Fruit fly (Drosophila melanogaster) whole organism, embryonic: ENCODE measurements around the gene Arfip.

Experiments used
- CG10431 ChIP-seq: fragments of 200-800 bp; sonication (Bioruptor generic); optimal IDR thresholded peaks from 3 replicates; lab custom pipeline; 2018; ENCODE audit warnings: missing biosample characterization, mild to moderate bottlenecking, missing genetic modification characterization
- CG10462 ChIP-seq: fragments of 200-800 bp; sonication (Bioruptor generic); optimal IDR thresholded peaks from 2 replicates; lab custom pipeline; 2016; ENCODE audit warnings: missing biosample characterization, missing genetic modification characterization
- CG10979 ChIP-seq: fragments of 200-800 bp; sonication (Bioruptor generic); optimal IDR thresholded peaks from 2 replicates; lab custom pipeline; 2018; ENCODE audit warnings: missing biosample characterization, mild to moderate bottlenecking, missing genetic modification characterization, moderate library complexity
- CG12219 ChIP-seq: fragments of 200-800 bp; sonication (Bioruptor generic); optimal IDR thresholded peaks from 3 replicates; lab custom pipeline; 2018; ENCODE audit warnings: missing biosample characterization, mild to moderate bottlenecking, missing genetic modification characterization
- CG12942 ChIP-seq: fragments of 200-800 bp; sonication (Bioruptor generic); optimal IDR thresholded peaks from 3 replicates; lab custom pipeline; 2016; ENCODE audit warnings: missing biosample characterization, missing genetic modification characterization
- CG1529 ChIP-seq: fragments of 200-800 bp; sonication (Bioruptor generic); optimal IDR thresholded peaks from 3 replicates; lab custom pipeline; 2018; ENCODE audit warnings: missing biosample characterization, missing genetic modification characterization
- CG15601 ChIP-seq: fragments of 200-800 bp; sonication (Bioruptor generic); optimal IDR thresholded peaks from 3 replicates; lab custom pipeline; 2019; ENCODE audit warnings: missing biosample characterization, mild to moderate bottlenecking, missing genetic modification characterization, moderate library complexity
- CG16863 ChIP-seq: fragments of 200-800 bp; sonication (Bioruptor generic); optimal IDR thresholded peaks from 3 replicates; lab custom pipeline; 2016; ENCODE audit warnings: missing biosample characterization, missing genetic modification characterization
- CG17361 ChIP-seq: fragments of 200-800 bp; sonication (Bioruptor generic); IDR thresholded peaks from 3 replicates; pipeline ENCODE4 v1.3.6; 2022; ENCODE audit warnings: missing biosample characterization, missing genetic modification characterization
- CG17802 ChIP-seq: fragments of 200-800 bp; sonication (Bioruptor generic); optimal IDR thresholded peaks from 2 replicates; lab custom pipeline; 2018; ENCODE audit warnings: missing biosample characterization, mild to moderate bottlenecking, missing genetic modification characterization, moderate library complexity
- CG1792 ChIP-seq: fragments of 200-800 bp; sonication (Bioruptor generic); optimal IDR thresholded peaks from 2 replicates; lab custom pipeline; 2016; ENCODE audit warnings: missing biosample characterization, missing genetic modification characterization
- CG18599 ChIP-seq: fragments of 200-800 bp; sonication (Bioruptor generic); optimal IDR thresholded peaks from 3 replicates; lab custom pipeline; 2017; ENCODE audit warnings: missing biosample characterization, missing genetic modification characterization, mild to moderate bottlenecking, moderate library complexity, missing genetic modification reagents
- CG18619 ChIP-seq: fragments of 200-800 bp; sonication (Bioruptor generic); optimal IDR thresholded peaks from 3 replicates; lab custom pipeline; 2017; ENCODE audit warnings: missing biosample characterization, mild to moderate bottlenecking, missing genetic modification characterization
- CG18764 ChIP-seq: fragments of 200-800 bp; sonication (Bioruptor generic); optimal IDR thresholded peaks from 3 replicates; lab custom pipeline; 2016; ENCODE audit warnings: missing biosample characterization, missing genetic modification characterization
- CG31365 ChIP-seq: fragments of 200-800 bp; sonication (Bioruptor generic); optimal IDR thresholded peaks from 2 replicates; lab custom pipeline; 2018; ENCODE audit warnings: missing biosample characterization, mild to moderate bottlenecking, missing genetic modification characterization
- CG34224 ChIP-seq: fragments of 200-800 bp; sonication (Bioruptor generic); IDR thresholded peaks from 3 replicates; pipeline ENCODE4 v1.3.6; 2022; ENCODE audit warnings: missing biosample characterization, missing genetic modification characterization; ENCODE audit not compliant: partially characterized antibody
- CG3847 ChIP-seq: fragments of 200-800 bp; sonication (Bioruptor generic); IDR thresholded peaks from 2 replicates; pipeline ENCODE4 v1.3.6; 2022; ENCODE audit warnings: missing biosample characterization, missing genetic modification characterization
- CG6254 ChIP-seq: fragments of 200-800 bp; sonication (Bioruptor generic); optimal IDR thresholded peaks from 3 replicates; lab custom pipeline; 2017; ENCODE audit warnings: mild to moderate bottlenecking, missing biosample characterization, missing genetic modification reagents, missing genetic modification characterization
- CG6765 ChIP-seq: fragments of 200-800 bp; sonication (Bioruptor generic); optimal IDR thresholded peaks from 3 replicates; lab custom pipeline; 2017; ENCODE audit warnings: missing biosample characterization, mild to moderate bottlenecking, missing genetic modification characterization
- CG7357 ChIP-seq: fragments of 200-800 bp; sonication (Bioruptor generic); IDR thresholded peaks from 3 replicates; pipeline ENCODE4 v1.3.6; 2022; ENCODE audit warnings: missing biosample characterization, missing genetic modification characterization
- CG7556 ChIP-seq: fragments of 200-800 bp; sonication (Bioruptor generic); optimal IDR thresholded peaks from 2 replicates; lab custom pipeline; 2017; ENCODE audit warnings: missing biosample characterization, mild to moderate bottlenecking, missing genetic modification characterization
- H15 ChIP-seq: fragments of 200-800 bp; sonication (Bioruptor generic); IDR thresholded peaks from 3 replicates; pipeline ENCODE4 v1.3.6; 2022; ENCODE audit warnings: missing biosample characterization, missing genetic modification characterization
- Hr51 ChIP-seq, 2 experiments: fragments of 200-800 bp; sonication (Bioruptor generic); optimal IDR thresholded peaks; 2 replicates in 1 of 2; 3 replicates in 1 of 2; lab custom pipeline; 2016 to 2018; ENCODE audit warnings: missing biosample characterization in 2 of 2, missing genetic modification characterization in 2 of 2, mild to moderate bottlenecking in 1 of 2, moderate library complexity in 1 of 2
- Rfx ChIP-seq: fragments of 200-800 bp; sonication (Bioruptor generic); IDR thresholded peaks from 2 replicates; pipeline ENCODE4 v1.3.6; 2022; ENCODE audit warnings: missing biosample characterization, missing genetic modification characterization
- Sry-β ChIP-seq: fragments of 200-800 bp; sonication (Bioruptor generic); optimal IDR thresholded peaks from 2 replicates; lab custom pipeline; 2018; ENCODE audit warnings: missing biosample characterization, mild to moderate bottlenecking, missing genetic modification characterization, moderate library complexity
- bcd ChIP-seq: fragments of 200-800 bp; sonication (Bioruptor generic); optimal IDR thresholded peaks from 2 replicates; lab custom pipeline; 2017; ENCODE audit warnings: missing biosample characterization, mild to moderate bottlenecking, missing genetic modification characterization
- bigmax ChIP-seq: fragments of 200-800 bp; sonication (Bioruptor generic); optimal IDR thresholded peaks from 2 replicates; lab custom pipeline; 2018; ENCODE audit warnings: missing biosample characterization, mild to moderate bottlenecking, missing genetic modification characterization
- cato ChIP-seq: fragments of 200-800 bp; sonication (Bioruptor generic); optimal IDR thresholded peaks from 2 replicates; lab custom pipeline; 2016; ENCODE audit warnings: missing biosample characterization, missing genetic modification characterization, borderline replicate concordance
- ci ChIP-seq: fragments of 200-800 bp; sonication (Bioruptor generic); IDR thresholded peaks from 3 replicates; pipeline ENCODE4 v1.3.6; 2022; ENCODE audit warnings: missing biosample characterization, missing genetic modification characterization
- crol ChIP-seq: fragments of 200-800 bp; sonication (Bioruptor generic); IDR thresholded peaks from 2 replicates; pipeline ENCODE4 v1.3.6; 2022; ENCODE audit warnings: missing biosample characterization, missing genetic modification characterization
- dimm ChIP-seq: fragments of 200-800 bp; sonication (Bioruptor generic); IDR thresholded peaks from 2 replicates; pipeline ENCODE4 v1.3.6; 2022; ENCODE audit warnings: missing biosample characterization, missing genetic modification characterization
- fd3F ChIP-seq: fragments of 200-800 bp; sonication (Bioruptor generic); optimal IDR thresholded peaks from 2 replicates; lab custom pipeline; 2018; ENCODE audit warnings: missing biosample characterization, mild to moderate bottlenecking, missing genetic modification characterization, moderate library complexity
- gcm2 ChIP-seq: fragments of 200-800 bp; sonication (Bioruptor generic); optimal IDR thresholded peaks from 2 replicates; lab custom pipeline; 2016; ENCODE audit warnings: missing biosample characterization, missing genetic modification characterization
- grn ChIP-seq: fragments of 200-800 bp; sonication (Bioruptor generic); optimal IDR thresholded peaks from 3 replicates; lab custom pipeline; 2017; ENCODE audit warnings: missing biosample characterization, missing genetic modification characterization
- h ChIP-seq: fragments of >200 bp; optimal IDR thresholded peaks from 2 replicates; lab custom pipeline; 2017
- ken ChIP-seq: fragments of 200-800 bp; sonication (Bioruptor generic); IDR thresholded peaks from 3 replicates; pipeline ENCODE4 v1.3.6; 2022; ENCODE audit warnings: missing biosample characterization, missing genetic modification characterization
- knrl ChIP-seq: fragments of 200-800 bp; sonication (Bioruptor generic); IDR thresholded peaks from 3 replicates; pipeline ENCODE4 v1.3.6; 2022; ENCODE audit warnings: missing biosample characterization, missing genetic modification characterization; ENCODE audit not compliant: partially characterized antibody
- mld ChIP-seq: fragments of 200-800 bp; sonication (Bioruptor generic); IDR thresholded peaks from 3 replicates; pipeline ENCODE4 v1.3.6; 2022; ENCODE audit warnings: missing biosample characterization, missing genetic modification characterization; ENCODE audit not compliant: partially characterized antibody
- oc ChIP-seq: fragments of 200-800 bp; sonication (Bioruptor generic); optimal IDR thresholded peaks from 2 replicates; lab custom pipeline; 2018; ENCODE audit warnings: missing biosample characterization, mild to moderate bottlenecking, missing genetic modification characterization, moderate library complexity
- otp ChIP-seq: fragments of 200-800 bp; sonication (Bioruptor generic); IDR thresholded peaks from 3 replicates; pipeline ENCODE4, ENCODE4 v1.3.6; 2022; ENCODE audit warnings: missing biosample characterization, missing genetic modification characterization
- p53 ChIP-seq: fragments of 200-800 bp; sonication (Bioruptor generic); optimal IDR thresholded peaks from 2 replicates; lab custom pipeline; 2016; ENCODE audit warnings: missing biosample characterization, missing genetic modification characterization
- prd ChIP-seq, 3 experiments: fragments of >200 bp in 2 of 3; fragments of 200-800 bp in 1 of 3; sonication (Bioruptor generic) in 1 of 3; optimal IDR thresholded peaks in 2 of 3; IDR thresholded peaks in 1 of 3; 2 replicates in 2 of 3; 3 replicates in 1 of 3; pipeline versions ENCODE4 v1.3.6 to Lab custom; 2017 to 2022; ENCODE audit warnings: missing biosample characterization in 1 of 3, missing genetic modification characterization in 1 of 3
- psq ChIP-seq: fragments of 200-800 bp; sonication (Bioruptor generic); optimal IDR thresholded peaks from 2 replicates; lab custom pipeline; 2017; ENCODE audit warnings: missing biosample characterization, missing genetic modification characterization
- ranshi ChIP-seq: fragments of 200-800 bp; sonication (Bioruptor generic); IDR thresholded peaks from 2 replicates; pipeline ENCODE4 v1.3.6; 2022; ENCODE audit warnings: missing biosample characterization, missing genetic modification characterization
- tgo ChIP-seq: fragments of 200-800 bp; sonication (Bioruptor generic); IDR thresholded peaks from 3 replicates; pipeline ENCODE4 v1.3.6; 2022; ENCODE audit warnings: missing biosample characterization, missing genetic modification characterization
- toy ChIP-seq: fragments of 200-800 bp; sonication (Bioruptor generic); IDR thresholded peaks from 2 replicates; pipeline ENCODE4 v1.3.6; 2022; ENCODE audit warnings: missing biosample characterization, missing genetic modification characterization
- unc-4 ChIP-seq: fragments of 200-800 bp; sonication (Bioruptor generic); IDR thresholded peaks from 2 replicates; pipeline ENCODE4 v1.3.6; 2022; ENCODE audit warnings: missing biosample characterization, missing genetic modification characterization; ENCODE audit not compliant: partially characterized antibody
- vfl ChIP-seq: fragments of 200-800 bp; sonication (Bioruptor generic); optimal IDR thresholded peaks from 2 replicates; lab custom pipeline; 2016; ENCODE audit warnings: missing biosample characterization, missing genetic modification characterization
- wor ChIP-seq: fragments of 200-800 bp; sonication (Bioruptor generic); IDR thresholded peaks from 2 replicates; pipeline ENCODE4 v1.3.6; 2022; ENCODE audit warnings: missing biosample characterization, missing genetic modification characterization
- zfh1 ChIP-seq: fragments of 200-800 bp; sonication (Bioruptor generic); IDR thresholded peaks from 3 replicates; pipeline ENCODE4 v1.3.6; 2022; ENCODE audit warnings: missing biosample characterization, missing genetic modification characterization

The Arfip gene

DNA sequence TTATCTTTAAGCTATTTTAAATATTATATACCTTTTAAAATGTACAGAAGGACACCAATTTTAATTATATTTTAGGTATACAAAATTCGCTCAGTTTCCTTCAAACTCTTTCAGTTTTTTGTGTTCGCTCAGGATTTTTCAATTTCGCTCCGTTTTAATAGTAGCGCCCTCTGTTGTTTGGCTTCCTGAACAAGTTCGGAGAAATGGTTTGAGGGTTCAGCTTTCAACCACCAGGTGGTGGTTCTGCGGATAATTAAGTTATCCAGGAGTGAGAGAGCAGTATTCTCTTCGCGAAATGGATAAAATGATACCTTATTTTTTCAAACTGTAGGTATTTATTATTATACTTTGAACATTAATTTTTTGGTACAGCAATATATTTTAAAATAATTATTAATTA, 34.2 kb upstream of the Arfip start (continued):
- TF ChIP-seq ci (no peak; the same call in 1 of the 3 replicates), bigmax (GFP tag; lab: Kevin White, UChicago) (no peak), tgo (peak; percentile 29; the same call in 1 of the 3 replicates), cato (peak; percentile 40), oc (no peak), CG34224 (GFP tag; lab: Robert Waterston, UW) (no peak), ken (GFP tag; lab: Robert Waterston, UW) (peak; percentile 30; the same call in 1 of the 3 replicates), mld (GFP tag; lab: Robert Waterston, UW) (no peak), H15 (GFP tag; lab: Robert Waterston, UW) (peak; percentile 60), CG18599 (GFP tag; lab: Kevin White, UChicago) (peak; percentile 65), Hr51 (GFP tag; optimal IDR thresholded peaks at IDR 0.05; lab: Kevin White, UChicago) (peak in 1 of 2 experiments; percentile 31), toy (GFP tag; lab: Robert Waterston, UW) (no peak), CG12942 (GFP tag; lab: Kevin White, UChicago) (peak; percentile 6), prd (optimal IDR thresholded peaks at IDR 0.05; lab: Kevin White, UChicago) (no peak), prd (GFP tag; IDR thresholded peaks at IDR 0.05; lab: Robert Waterston, UW) (peak; percentile 17; the same call in 1 of the 3 replicates), p53 (GFP tag; lab: Kevin White, UChicago) (peak; percentile 8), CG18764 (GFP tag; lab: Kevin White, UChicago) (peak; percentile 82), ranshi (0 out of 2 replicates have a peak, but pooled peaks have one; percentile 6), bcd (peak; percentile 50), unc-4 (GFP tag; lab: Robert Waterston, UW) (no peak), crol (no peak), CG6254 (peak; percentile 85), CG17802 (tag; lab: Kevin White, UChicago) (peak; percentile 73), knrl (no peak), CG3847 (GFP tag; lab: Robert Waterston, UW) (no peak), CG7357 (GFP tag; lab: Robert Waterston, UW) (no peak), Rfx (GFP tag; lab: Robert Waterston, UW) (no peak; the same call in 1 of the 2 replicates), fd3F (no peak), wor (GFP tag; lab: Robert Waterston, UW) (no peak), Sry-β (GFP tag; lab: Kevin White, UChicago) (peak; percentile 60), h (lab: Kevin White, UChicago) (peak; percentile 59), dimm (0 out of 2 replicates have a peak, but pooled peaks have one; percentile 6), CG16863 (GFP tag; lab: Kevin White, UChicago) (peak; percentile 53), CG10979 (peak; percentile 83), psq (GFP tag; lab: Kevin White, UChicago) (no peak), CG17361 (GFP tag; lab: Robert Waterston, UW) (no peak), CG31365 (tag; lab: Kevin White, UChicago) (peak; percentile 45), CG10431 (peak; percentile 86), otp (GFP tag; lab: Robert Waterston, UW) (peak; percentile 64), CG1529 (GFP tag; lab: Kevin White, UChicago) (peak; percentile 75), CG6765 (GFP tag; lab: Kevin White, UChicago) (peak; percentile 77), CG7556 (no peak), zfh1 (no peak), CG1792 (GFP tag; lab: Kevin White, UChicago) (no peak), CG10462 (GFP tag; lab: Kevin White, UChicago) (peak; percentile 42), vfl (no peak), CG12219 (GFP tag; lab: Kevin White, UChicago) (peak; percentile 84), gcm2 (GFP tag; lab: Kevin White, UChicago) (no peak), CG18619 (GFP tag; lab: Kevin White, UChicago) (peak; percentile 55), CG15601 (no peak), grn (GFP tag; lab: Kevin White, UChicago) (no peak)
